Worm (Caenorhabditis elegans) whole organism, L4 larva: ENCODE measurements around the gene W04E12.4.
"Not testable (repeated sequence)": the region's sequence is repeated elsewhere in the genome, so short reads cannot be mapped to it uniquely, and the experiment has no call there.

Experiments used
- D1046.2 ChIP-seq: fragments of 200-800 bp; sonication (Bioruptor generic); IDR thresholded peaks from 2 replicates; pipeline ENCODE4 v1.3.6; 2022; ENCODE audit warnings: missing genetic modification characterization, missing compliant biosample characterization
- F10B5.3 ChIP-seq: sonication (generic microtip); optimal IDR thresholded peaks from 2 replicates; lab custom pipeline; 2016; ENCODE audit warnings: mild to moderate bottlenecking, missing genetic modification characterization, missing compliant biosample characterization
- T26A8.4 ChIP-seq: fragments of 200-800 bp; sonication (Bioruptor generic); IDR thresholded peaks from 2 replicates; pipeline ENCODE4 v1.3.6; 2022; ENCODE audit warnings: missing genetic modification characterization, missing compliant biosample characterization
- Y105C5A.15 ChIP-seq: fragments of 200-800 bp; sonication (Bioruptor generic); IDR thresholded peaks from 2 replicates; pipeline ENCODE4 v1.3.6; 2022; ENCODE audit warnings: missing genetic modification characterization, missing compliant biosample characterization
- ZK546.5 ChIP-seq, 2 experiments: sonication (generic microtip); optimal IDR thresholded peaks; 2 replicates each; lab custom pipeline; 2017; ENCODE audit warnings: missing biosample characterization in 2 of 2, missing genetic modification characterization in 2 of 2
- aha-1 ChIP-seq: fragments of 150-350 bp; peaks from one replicate; lab custom pipeline; 2014; ENCODE audit warnings: missing biosample characterization, missing genetic modification characterization
- aly-2 ChIP-seq: sonication (generic microtip); optimal IDR thresholded peaks from 2 replicates; lab custom pipeline; 2018; ENCODE audit warnings: missing biosample characterization, missing genetic modification characterization
- attf-4 ChIP-seq: sonication (generic microtip); optimal IDR thresholded peaks from 3 replicates; lab custom pipeline; 2017; ENCODE audit warnings: missing biosample characterization, missing genetic modification characterization
- ceh-28 ChIP-seq: fragments of 150-350 bp; optimal IDR thresholded peaks from 2 replicates; lab custom pipeline; 2014; ENCODE audit warnings: missing biosample characterization, missing genetic modification reagents, missing genetic modification characterization
- ceh-44 ChIP-seq: fragments of 200-800 bp; sonication (Bioruptor generic); IDR thresholded peaks from 2 replicates; pipeline ENCODE4 v1.3.6; 2022; ENCODE audit warnings: missing genetic modification reagents, missing genetic modification characterization, missing compliant biosample characterization
- ceh-62 ChIP-seq: sonication (generic microtip); optimal IDR thresholded peaks from 2 replicates; lab custom pipeline; 2017; ENCODE audit warnings: missing biosample characterization, missing genetic modification characterization
- cey-2 ChIP-seq: sonication (generic microtip); optimal IDR thresholded peaks from 3 replicates; lab custom pipeline; 2017; ENCODE audit warnings: missing genetic modification characterization, mild to moderate bottlenecking, missing compliant biosample characterization, antibody characterized with exemption, borderline replicate concordance; ENCODE audit not compliant: insufficient read depth
- daf-19 ChIP-seq: fragments of 200-800 bp; sonication (Bioruptor generic); conservative IDR thresholded peaks from 2 replicates; pipeline ENCODE4 v1.3.6; 2022; ENCODE audit warnings: missing genetic modification characterization, missing compliant biosample characterization
- dmd-6 ChIP-seq: fragments of 200-800 bp; sonication (Bioruptor generic); IDR thresholded peaks from 2 replicates; pipeline ENCODE4 v1.3.6; 2022; ENCODE audit warnings: missing genetic modification reagents, missing genetic modification characterization, missing compliant biosample characterization
- dmd-9 ChIP-seq: fragments of 200-800 bp; sonication (Bioruptor generic); IDR thresholded peaks from 2 replicates; pipeline ENCODE4 v1.3.6; 2022; ENCODE audit warnings: missing genetic modification reagents, missing genetic modification characterization, missing compliant biosample characterization
- egl-27 ChIP-seq: sonication (generic microtip); optimal IDR thresholded peaks from 3 replicates; lab custom pipeline; 2017; ENCODE audit warnings: missing biosample characterization, missing genetic modification reagents, missing genetic modification characterization
- fos-1 ChIP-seq: fragments of 150-350 bp; optimal IDR thresholded peaks from 2 replicates; lab custom pipeline; 2014; ENCODE audit warnings: missing biosample characterization, missing genetic modification characterization
- hlh-30 ChIP-seq: sonication (generic microtip); optimal IDR thresholded peaks from 2 replicates; lab custom pipeline; 2017; ENCODE audit warnings: antibody characterized with exemption, mild to moderate bottlenecking, missing genetic modification characterization, missing compliant biosample characterization; ENCODE audit not compliant: insufficient read depth
- jun-1 ChIP-seq: fragments of 150-350 bp; optimal IDR thresholded peaks from 2 replicates; lab custom pipeline; 2014; ENCODE audit warnings: missing biosample characterization, missing genetic modification reagents, missing genetic modification characterization
- lin-29 ChIP-seq: fragments of 200-800 bp; sonication (Bioruptor generic); IDR thresholded peaks from 2 replicates; pipeline ENCODE4 v1.3.6; 2022; ENCODE audit warnings: missing genetic modification reagents, missing genetic modification characterization, missing compliant biosample characterization
- lin-39 ChIP-seq: fragments of 150-350 bp; optimal IDR thresholded peaks from 2 replicates; lab custom pipeline; 2014; ENCODE audit warnings: missing biosample characterization, missing genetic modification reagents, missing genetic modification characterization
- mxl-2 ChIP-seq: fragments of 200-800 bp; sonication (Bioruptor generic); conservative IDR thresholded peaks from 2 replicates; pipeline ENCODE4 v1.3.6; 2022; ENCODE audit warnings: missing genetic modification reagents, missing genetic modification characterization, missing compliant biosample characterization
- nhr-10 ChIP-seq: fragments of 150-350 bp; optimal IDR thresholded peaks from 2 replicates; lab custom pipeline; 2014; ENCODE audit warnings: missing biosample characterization, missing genetic modification characterization
- nhr-111 ChIP-seq: fragments of 200-800 bp; sonication (Bioruptor generic); optimal IDR thresholded peaks from 2 replicates; lab custom pipeline; 2018; ENCODE audit warnings: mild to moderate bottlenecking, missing genetic modification characterization, missing compliant biosample characterization
- nhr-25 ChIP-seq: sonication (generic microtip); optimal IDR thresholded peaks from 2 replicates; lab custom pipeline; 2017; ENCODE audit warnings: missing genetic modification characterization, mild to moderate bottlenecking, missing compliant biosample characterization, antibody characterized with exemption, moderate library complexity, borderline replicate concordance; ENCODE audit not compliant: insufficient read depth
- nhr-48 ChIP-seq: sonication (generic microtip); optimal IDR thresholded peaks from 2 replicates; lab custom pipeline; 2016; ENCODE audit warnings: mild to moderate bottlenecking, missing genetic modification characterization, missing compliant biosample characterization
- nhr-6 ChIP-seq: fragments of 150-350 bp; optimal IDR thresholded peaks from 2 replicates; lab custom pipeline; 2014; ENCODE audit warnings: missing biosample characterization, missing genetic modification characterization
- rbr-2 ChIP-seq: sonication (generic microtip); optimal IDR thresholded peaks from 2 replicates; lab custom pipeline; 2016; ENCODE audit warnings: missing genotype, missing genetic modification characterization, missing compliant biosample characterization
- tra-1 ChIP-seq: fragments of 200-800 bp; sonication (Bioruptor generic); IDR thresholded peaks from 2 replicates; pipeline ENCODE4 v1.3.6; 2022; ENCODE audit warnings: missing genetic modification reagents, missing genetic modification characterization, missing compliant biosample characterization
- unc-130 ChIP-seq: sonication (generic microtip); optimal IDR thresholded peaks from 2 replicates; lab custom pipeline; 2016; ENCODE audit warnings: missing genetic modification reagents, missing genetic modification characterization, missing compliant biosample characterization
- unc-62 ChIP-seq, 3 experiments: fragments of 150-350 bp in 1 of 3; sonication (generic microtip); optimal IDR thresholded peaks in 2 of 3; peaks in 1 of 3; 1 replicate in 1 of 3; 2 replicates in 2 of 3; lab custom pipeline; 2014 to 2017; ENCODE audit warnings: missing biosample characterization in 3 of 3, missing genetic modification characterization in 3 of 3, missing genetic modification reagents in 3 of 3, missing genotype in 1 of 3
- zfp-2 ChIP-seq: sonication (generic microtip); optimal IDR thresholded peaks from 2 replicates; lab custom pipeline; 2016; ENCODE audit warnings: mild to moderate bottlenecking, missing genetic modification characterization, missing compliant biosample characterization
- zfp-3 ChIP-seq: fragments of 200-800 bp; sonication (Bioruptor generic); conservative IDR thresholded peaks from 2 replicates; pipeline ENCODE4 v1.3.6; 2022; ENCODE audit warnings: missing genetic modification reagents, missing genetic modification characterization, missing compliant biosample characterization

The W04E12.4 gene

ce11 chrV:19710514-19710913 lies 32.9 kb upstream of the W04E12.4 start, which contains the start of gene Y43F8C.15:
TSS of gene Y43F8C.15 (minus strand) at chrV:19710614.
- TF ChIP-seq aly-2 (tag; lab: Kevin White, UChicago); lin-39 (tag; lab: Kevin White, UChicago); nhr-111 (GFP tag; lab: Kevin White, UChicago): not testable (repeated sequence)

ce11 chrV:19711646-19712045 lies 31.8 kb upstream of the W04E12.4 start, which contains the start of gene Y43F8C.23:
TSS of gene Y43F8C.23 (minus strand) at chrV:19711746.
- TF ChIP-seq F10B5.3 (tag; lab: Kevin White, UChicago); T26A8.4 (GFP tag; lab: Robert Waterston, UW); lin-39 (tag; lab: Kevin White, UChicago): not testable (repeated sequence)

ce11 chrV:19715419-19715818 lies 28.0 kb upstream of the W04E12.4 start, which contains the start of gene Y43F8C.16:
TSS of gene Y43F8C.16 (minus strand) at chrV:19715519.
- TF ChIP-seq aha-1 (tag; lab: Kevin White, UChicago), result peak; percentile 9
- no peak for TF ChIP-seq attf-4 (tag; lab: Kevin White, UChicago)
- TF ChIP-seq dmd-6, result no peak

- TF ChIP-seq daf-19 (GFP tag; lab: Robert Waterston, UW) (no peak), egl-27 (no peak), nhr-25 (tag; lab: Kevin White, UChicago) (no peak), lin-29 (no peak), unc-62 (GFP tag; optimal IDR thresholded peaks at IDR 0.05 in 1 of 2; lab: Kevin White, UChicago) (peak in 1 of 2 experiments; percentile 12), unc-62 (tag; optimal IDR thresholded peaks at IDR 0.05; lab: Kevin White, UChicago) (no peak)
- TF ChIP-seq, all 104 proteins: peak for 1
Observed at ce11 chrV:19715847-19716246, 27.6 kb upstream of the W04E12.4 start, which contains the start of gene Y43F8C.17. TSS of gene Y43F8C.17 (plus strand) at chrV:19716147.

ce11 chrV:19717933-19718332 lies 25.5 kb upstream of the W04E12.4 start:
- TF ChIP-seq dmd-6 (peak; percentile 18; the same call in 1 of the 2 replicates), zfp-2 (tag; lab: Kevin White, UChicago) (no peak)

- TF ChIP-seq nhr-10 (tag; lab: Kevin White, UChicago) (no peak), ZK546.5 (tag; optimal IDR thresholded peaks at IDR 0.05; lab: Kevin White, UChicago) (no peak), jun-1 (tag; lab: Kevin White, UChicago) (no peak), hlh-30 (tag; lab: Kevin White, UChicago) (no peak), daf-19 (GFP tag; lab: Robert Waterston, UW) (no peak), zfp-3 (GFP tag; lab: Robert Waterston, UW) (no peak), nhr-48 (tag; lab: Kevin White, UChicago) (no peak), T26A8.4 (GFP tag; lab: Robert Waterston, UW) (no peak), Y105C5A.15 (GFP tag; lab: Robert Waterston, UW) (no peak), ceh-62 (tag; lab: Kevin White, UChicago) (no peak), ceh-44 (no peak)
Observed at ce11 chrV:19718660-19719059, 24.7 kb upstream of the W04E12.4 start.

ce11 chrV:19719253-19719652 lies 24.2 kb upstream of the W04E12.4 start, which contains the start of gene Y116F11A.6:
TSS of gene Y116F11A.6 (plus strand) at chrV:19719553.
- TF ChIP-seq D1046.2 (GFP tag; lab: Robert Waterston, UW) (no peak), tra-1 (GFP tag; lab: Robert Waterston, UW) (no peak), dmd-9 (GFP tag; lab: Robert Waterston, UW) (no peak), mxl-2 (GFP tag; lab: Robert Waterston, UW) (no peak), cey-2 (no peak), lin-39 (tag; lab: Kevin White, UChicago) (no peak), rbr-2 (tag; lab: Kevin White, UChicago) (no peak), attf-4 (tag; lab: Kevin White, UChicago) (no peak), nhr-6 (no peak), unc-130 (GFP tag; lab: Kevin White, UChicago) (no peak), fos-1 (no peak), ceh-28 (tag; lab: Kevin White, UChicago) (no peak)
